Worm (Caenorhabditis elegans): Measurements from ENCODE around the gene T23F11.6.

- no peak for TF ChIP-seq pat-9 (tag; optimal IDR thresholded peaks at IDR 0.05)
- TF ChIP-seq unc-86 (tag; optimal IDR thresholded peaks at IDR 0.05), result no peak
- no peak for TF ChIP-seq elt-2 (tag; optimal IDR thresholded peaks at IDR 0.05)
- TF ChIP-seq ceh-30 (tag; optimal IDR thresholded peaks at IDR 0.05), result no peak
- TF ChIP-seq unc-55 (GFP tag; optimal IDR thresholded peaks at IDR 0.05), result no peak
- TF ChIP-seq fkh-6 (tag; optimal IDR thresholded peaks at IDR 0.05), result no peak
- TF ChIP-seq nhr-11 (tag; optimal IDR thresholded peaks at IDR 0.05), result no peak
- no peak for TF ChIP-seq pqm-1 (tag; optimal IDR thresholded peaks at IDR 0.05)
- TF ChIP-seq hlh-30 (tag; optimal IDR thresholded peaks at IDR 0.05; ENCODE audit: insufficient read depth), result no peak
- TF ChIP-seq nfya-1 (tag; optimal IDR thresholded peaks at IDR 0.05), result no peak
- TF ChIP-seq pha-2 (tag; optimal IDR thresholded peaks at IDR 0.05), result no peak
- TF ChIP-seq ceh-2 (tag; optimal IDR thresholded peaks at IDR 0.05), result no peak
- TF ChIP-seq ama-1 (optimal IDR thresholded peaks at IDR 0.05), result no peak
These were observed 24.2 kb upstream of the T23F11.6 start, which contains the start of gene srg-13 for ce11 chrIII:4671949-4672348.
